Worm (Caenorhabditis elegans) whole organism, late embryonic: Measurements from ENCODE around the gene srh-181.
A peak's percentile ranks its signal among the peaks of the same experiment; 100 is the strongest.

ENCODE experiments used
- F13H6.1 ChIP-seq: sonication (generic microtip); optimal IDR thresholded peaks from 2 replicates; lab custom pipeline; 2016; ENCODE audit warnings: missing genetic modification characterization, missing compliant biosample characterization
- K02D7.2 ChIP-seq: sonication (generic microtip); optimal IDR thresholded peaks from 2 replicates; lab custom pipeline; 2017; ENCODE audit warnings: mild to moderate bottlenecking, missing genetic modification characterization, missing compliant biosample characterization
- K09A11.1 ChIP-seq: sonication (generic microtip); optimal IDR thresholded peaks from 2 replicates; lab custom pipeline; 2017; ENCODE audit warnings: antibody characterized with exemption, mild to moderate bottlenecking, missing genetic modification characterization, missing compliant biosample characterization; ENCODE audit not compliant: insufficient read depth
- Y22D7AL.16 ChIP-seq: sonication (generic microtip); optimal IDR thresholded peaks from 2 replicates; lab custom pipeline; 2016; ENCODE audit warnings: missing genetic modification characterization, missing compliant biosample characterization
- ama-1 ChIP-seq: fragments of 150-350 bp; optimal IDR thresholded peaks from 2 replicates; lab custom pipeline; 2014
- ceh-18 ChIP-seq: sonication (generic microtip); optimal IDR thresholded peaks from 2 replicates; lab custom pipeline; 2016; ENCODE audit warnings: missing genetic modification characterization, missing compliant biosample characterization
- ceh-22 ChIP-seq: sonication (generic microtip); optimal IDR thresholded peaks from 2 replicates; lab custom pipeline; 2017; ENCODE audit warnings: missing biosample characterization, missing genetic modification characterization
- ceh-24 ChIP-seq: sonication (generic microtip); optimal IDR thresholded peaks from 2 replicates; lab custom pipeline; 2016; ENCODE audit warnings: mild to moderate bottlenecking, missing genetic modification characterization, missing compliant biosample characterization
- ceh-31 ChIP-seq: sonication (generic microtip); optimal IDR thresholded peaks from 2 replicates; lab custom pipeline; 2016; ENCODE audit warnings: missing genetic modification characterization, missing compliant biosample characterization
- ceh-45 ChIP-seq: fragments of 200-800 bp; sonication (Bioruptor generic); IDR thresholded peaks from 2 replicates; pipeline ENCODE4 v1.3.6; 2022; ENCODE audit warnings: missing genetic modification reagents, missing genetic modification characterization, missing compliant biosample characterization
- ceh-9 ChIP-seq: sonication (generic microtip); optimal IDR thresholded peaks from 2 replicates; lab custom pipeline; 2016; ENCODE audit warnings: mild to moderate bottlenecking, missing genetic modification characterization, inconsistent platforms, missing compliant biosample characterization
- che-1 ChIP-seq: sonication (generic microtip); optimal IDR thresholded peaks from 2 replicates; lab custom pipeline; 2016; ENCODE audit warnings: mild to moderate bottlenecking, missing genetic modification characterization, missing compliant biosample characterization
- dmd-4 ChIP-seq: sonication (generic microtip); optimal IDR thresholded peaks from 2 replicates; lab custom pipeline; 2016; ENCODE audit warnings: borderline replicate concordance, missing genetic modification characterization, missing compliant biosample characterization
- dve-1 ChIP-seq: sonication (generic microtip); optimal IDR thresholded peaks from 2 replicates; lab custom pipeline; 2017; ENCODE audit warnings: antibody characterized with exemption, mild to moderate bottlenecking, missing genetic modification characterization, missing compliant biosample characterization
- elt-2 ChIP-seq: sonication (generic microtip); optimal IDR thresholded peaks from 2 replicates; lab custom pipeline; 2016; ENCODE audit warnings: missing genetic modification reagents, missing genetic modification characterization, missing compliant biosample characterization
- elt-4 ChIP-seq: sonication (generic microtip); optimal IDR thresholded peaks from 2 replicates; lab custom pipeline; 2016; ENCODE audit warnings: missing genetic modification characterization, missing compliant biosample characterization
- ets-4 ChIP-seq: sonication (generic microtip); optimal IDR thresholded peaks from 2 replicates; lab custom pipeline; 2016; ENCODE audit warnings: missing genetic modification characterization, missing compliant biosample characterization
- eyg-1 ChIP-seq: sonication (generic microtip); optimal IDR thresholded peaks from 2 replicates; lab custom pipeline; 2016; ENCODE audit warnings: missing genotype, missing genetic modification characterization, missing compliant biosample characterization
- fax-1 ChIP-seq: sonication (generic microtip); optimal IDR thresholded peaks from 2 replicates; lab custom pipeline; 2016; ENCODE audit warnings: missing genotype, missing genetic modification characterization, missing compliant biosample characterization
- fkh-10 ChIP-seq: fragments of 150-350 bp; optimal IDR thresholded peaks from 2 replicates; lab custom pipeline; 2014; ENCODE audit warnings: missing biosample characterization, missing genetic modification reagents, missing genetic modification characterization
- gmeb-2 ChIP-seq: sonication (generic microtip); optimal IDR thresholded peaks from 2 replicates; lab custom pipeline; 2016; ENCODE audit warnings: missing genetic modification characterization, inconsistent platforms, missing compliant biosample characterization
- hlh-13 ChIP-seq: fragments of 200-800 bp; sonication (Bioruptor generic); optimal IDR thresholded peaks from 2 replicates; lab custom pipeline; 2018; ENCODE audit warnings: mild to moderate bottlenecking, missing genetic modification characterization, missing compliant biosample characterization
- hlh-6 ChIP-seq: sonication (generic microtip); optimal IDR thresholded peaks from 2 replicates; lab custom pipeline; 2016; ENCODE audit warnings: missing genotype, missing genetic modification characterization, missing compliant biosample characterization
- mec-3 ChIP-seq: sonication (generic microtip); optimal IDR thresholded peaks from 2 replicates; lab custom pipeline; 2016; ENCODE audit warnings: borderline replicate concordance, missing genetic modification characterization, missing compliant biosample characterization
- nhr-11 ChIP-seq: fragments of 150-350 bp; optimal IDR thresholded peaks from 2 replicates; lab custom pipeline; 2014; ENCODE audit warnings: missing biosample characterization, missing genetic modification characterization
- odd-2 ChIP-seq: sonication (generic microtip); optimal IDR thresholded peaks from 2 replicates; lab custom pipeline; 2017; ENCODE audit warnings: antibody characterized with exemption, mild to moderate bottlenecking, missing genetic modification characterization, missing compliant biosample characterization
- pat-9 ChIP-seq: fragments of 200-800 bp; sonication (Bioruptor generic); optimal IDR thresholded peaks from 2 replicates; lab custom pipeline; 2018; ENCODE audit warnings: mild to moderate bottlenecking, missing genetic modification characterization, moderate library complexity, missing compliant biosample characterization
- pax-1 ChIP-seq: fragments of 150-350 bp; optimal IDR thresholded peaks from 2 replicates; lab custom pipeline; 2014; ENCODE audit warnings: missing biosample characterization, missing genetic modification characterization
- pros-1 ChIP-seq: fragments of 150-350 bp; optimal IDR thresholded peaks from 2 replicates; lab custom pipeline; 2014; ENCODE audit warnings: missing biosample characterization, missing genetic modification reagents, missing genetic modification characterization
- ref-2 ChIP-seq: sonication (generic microtip); optimal IDR thresholded peaks from 2 replicates; lab custom pipeline; 2016; ENCODE audit warnings: missing genetic modification characterization, missing compliant biosample characterization
- rnt-1 ChIP-seq: sonication (generic microtip); optimal IDR thresholded peaks from 2 replicates; lab custom pipeline; 2016; ENCODE audit warnings: missing genetic modification characterization, missing compliant biosample characterization
- sox-4 ChIP-seq: sonication (generic microtip); optimal IDR thresholded peaks from 2 replicates; lab custom pipeline; 2017; ENCODE audit warnings: mild to moderate bottlenecking, missing genetic modification characterization, inconsistent platforms, missing compliant biosample characterization
- ttx-3 ChIP-seq: sonication (generic microtip); optimal IDR thresholded peaks from 2 replicates; lab custom pipeline; 2016; ENCODE audit warnings: missing genetic modification reagents, missing genetic modification characterization, missing compliant biosample characterization
- unc-55 ChIP-seq: sonication (generic microtip); optimal IDR thresholded peaks from 2 replicates; lab custom pipeline; 2017; ENCODE audit warnings: missing biosample characterization, missing genetic modification reagents, missing genetic modification characterization

The srh-181 gene

DNA sequence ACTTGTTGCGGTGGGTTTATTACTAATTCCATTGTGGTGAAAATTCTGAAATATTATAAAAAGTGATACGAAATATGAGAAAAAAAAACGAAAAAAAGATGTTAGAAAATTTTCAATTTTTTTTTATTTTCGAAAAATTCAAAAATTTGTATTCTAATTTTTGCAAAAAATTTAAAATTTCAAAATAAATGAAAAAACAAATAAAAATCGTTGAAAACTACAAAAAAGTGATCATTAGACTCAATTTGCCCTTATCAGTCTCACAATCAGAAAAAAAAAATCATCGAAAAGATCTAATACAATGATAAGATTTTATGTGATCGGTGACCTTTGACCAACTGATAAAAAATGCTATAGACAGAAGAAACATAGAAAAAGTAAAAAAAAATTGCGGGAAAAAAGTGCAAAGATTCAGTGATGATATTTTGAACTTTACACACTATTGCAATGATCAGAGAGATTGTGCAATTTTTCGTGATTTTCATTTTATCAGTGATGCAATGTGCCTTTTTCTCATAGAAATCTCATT lies 13.1 kb upstream of the srh-181 start, which contains the start of gene ZK228.3:
Gene ZK228.3 (minus strand): TSS at position 51 of the 529 bp plus-strand sequence.
- TF ChIP-seq elt-4 (tag; lab: Kevin White, UChicago) (no peak), elt-2 (tag; lab: Kevin White, UChicago) (peak; percentile 92)

ce11 chrV:18462365-18462837 lies 11.9 kb upstream of the srh-181 start, which contains the start of gene ZK228.4:
Gene ZK228.4, plus strand, starts transcription at chrV:18462787.
- TF ChIP-seq elt-2 (tag; lab: Kevin White, UChicago) (peak; percentile 2), unc-55 (GFP tag; lab: Kevin White, UChicago) (no peak)

DNA sequence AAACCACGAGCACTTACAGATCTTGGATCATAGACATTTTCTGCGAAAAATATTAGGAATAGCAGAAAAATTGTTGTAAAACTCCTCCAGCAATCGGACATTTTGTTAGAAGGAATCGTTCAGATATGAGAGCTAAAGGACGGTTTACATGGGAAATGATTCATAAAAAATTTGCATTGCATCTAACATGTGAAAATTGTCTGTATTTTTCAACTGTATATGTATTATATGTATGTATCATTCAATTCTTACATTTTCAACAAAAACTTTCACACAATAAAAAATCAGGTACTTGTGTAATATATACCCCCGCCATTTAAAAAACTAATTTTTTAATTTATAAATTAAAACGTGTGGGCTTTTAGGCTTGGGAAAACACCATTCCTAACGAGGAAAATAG lies 6.2 kb upstream of the srh-181 start, which contains the start of gene ZK228.13:
Gene ZK228.13 (minus strand): TSS at position 101 of the 400 bp plus-strand sequence.
- no peak for TF ChIP-seq dve-1 (tag; lab: Kevin White, UChicago)
- no peak for TF ChIP-seq F13H6.1 (tag; lab: Kevin White, UChicago)
- no peak for TF ChIP-seq ceh-24 (tag; lab: Kevin White, UChicago)
- no peak for TF ChIP-seq sox-4 (tag; lab: Kevin White, UChicago)
- no peak for TF ChIP-seq fax-1

DNA sequence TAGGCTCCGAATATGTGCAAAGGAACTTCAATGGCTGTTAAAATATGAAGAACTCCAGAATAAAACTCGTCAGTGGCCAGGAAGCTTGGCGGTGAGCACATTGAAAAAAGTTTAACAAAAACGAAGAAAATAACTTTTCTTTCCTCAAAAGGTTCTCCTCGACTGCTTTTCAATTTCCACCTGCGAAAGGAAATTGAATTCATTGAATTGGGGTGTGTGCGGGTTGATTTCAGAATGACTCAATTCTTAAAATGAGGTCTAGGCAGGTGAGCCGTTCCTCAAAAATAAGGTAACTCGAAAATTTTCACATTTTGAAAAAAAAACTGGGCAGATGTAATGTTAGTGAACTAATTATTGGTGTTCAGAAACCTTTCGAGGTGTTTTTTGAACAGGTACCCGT lies 908 bp upstream of the srh-181 start, which contains the start of gene srh-182:
Gene srh-182 (minus strand): TSS at position 101 of the 400 bp plus-strand sequence.
- TF ChIP-seq ceh-31 (tag; lab: Kevin White, UChicago): no peak
- no peak for TF ChIP-seq ceh-9 (tag; lab: Kevin White, UChicago)
- TF ChIP-seq ceh-45: no peak
- TF ChIP-seq F13H6.1 (tag; lab: Kevin White, UChicago): no peak
- no peak for TF ChIP-seq dmd-4 (tag; lab: Kevin White, UChicago)
- no peak for TF ChIP-seq che-1 (tag; lab: Kevin White, UChicago)
- no peak for TF ChIP-seq ceh-18 (tag; lab: Kevin White, UChicago)
- no peak for TF ChIP-seq gmeb-2 (tag; lab: Kevin White, UChicago)
- no peak for TF ChIP-seq pat-9 (tag; lab: Kevin White, UChicago)
- TF ChIP-seq mec-3 (tag; lab: Kevin White, UChicago): no peak
- no peak for TF ChIP-seq hlh-6
- TF ChIP-seq pax-1 (tag; lab: Kevin White, UChicago): no peak
- TF ChIP-seq K02D7.2 (tag; lab: Kevin White, UChicago): no peak
- no peak for TF ChIP-seq K09A11.1 (tag; lab: Kevin White, UChicago)
- TF ChIP-seq ets-4: no peak

DNA sequence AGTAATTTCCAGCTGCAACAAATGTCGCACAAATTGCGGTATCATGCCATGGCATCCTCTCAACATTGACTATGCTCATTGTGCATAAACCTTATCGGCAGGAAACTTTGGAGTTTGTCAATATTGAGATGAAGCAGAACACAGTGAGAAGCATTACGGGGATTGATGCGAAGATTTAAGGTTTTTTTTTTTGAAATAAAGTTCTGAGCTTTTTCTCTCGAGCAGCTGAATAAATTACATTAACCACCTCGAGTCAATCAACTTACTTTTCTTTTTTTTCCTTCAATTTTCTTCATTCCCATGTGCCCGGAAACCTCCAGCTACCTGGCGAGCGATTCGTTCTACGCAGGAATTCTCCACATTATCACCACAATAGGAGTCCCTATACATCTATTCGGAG lies 1.8 kb downstream of the srh-181 start, which contains the start of gene srh-179:
Gene srh-179 (plus strand): TSS at position 301 of the 400 bp plus-strand sequence.
- TF ChIP-seq rnt-1 (tag; lab: Kevin White, UChicago): no peak
- no peak for TF ChIP-seq ttx-3 (tag; lab: Kevin White, UChicago)
- TF ChIP-seq F13H6.1 (tag; lab: Kevin White, UChicago): no peak
- no peak for TF ChIP-seq ceh-18 (tag; lab: Kevin White, UChicago)
- TF ChIP-seq nhr-11: no peak
- no peak for TF ChIP-seq ceh-24 (tag; lab: Kevin White, UChicago)
- TF ChIP-seq unc-55 (GFP tag; lab: Kevin White, UChicago): no peak
- no peak for TF ChIP-seq eyg-1 (tag; lab: Kevin White, UChicago)
- no peak for TF ChIP-seq ama-1 (lab: Kevin White, UChicago)
- TF ChIP-seq pros-1 (tag; lab: Kevin White, UChicago): no peak
- TF ChIP-seq ceh-9 (tag; lab: Kevin White, UChicago): no peak
- no peak for TF ChIP-seq che-1 (tag; lab: Kevin White, UChicago)
- no peak for TF ChIP-seq Y22D7AL.16 (tag; lab: Kevin White, UChicago)
- no peak for TF ChIP-seq ref-2 (tag; lab: Kevin White, UChicago)
- TF ChIP-seq odd-2 (tag; lab: Kevin White, UChicago): no peak
- no peak for TF ChIP-seq ceh-22 (tag; lab: Kevin White, UChicago)
- no peak for TF ChIP-seq fkh-10 (GFP tag; lab: Kevin White, UChicago)
- no peak for TF ChIP-seq hlh-13
- no peak for TF ChIP-seq dmd-4 (tag; lab: Kevin White, UChicago)
- TF ChIP-seq, all 69 proteins: peak for 0
